Worm (Caenorhabditis elegans): ENCODE results near the gene F57G9.3.

F57G9.3 gene

ce11 chrII:12385815-12386214, 24.2 kb downstream of the F57G9.3 start:
- TF ChIP-seq ceh-31 (tag; optimal IDR thresholded peaks at IDR 0.05) (no peak), ahr-1 (tag; optimal IDR thresholded peaks at IDR 0.05) (no peak), ref-2 (tag; optimal IDR thresholded peaks at IDR 0.05) (no peak), hlh-8 (tag; optimal IDR thresholded peaks at IDR 0.05) (no peak), unc-3 (GFP tag; conservative IDR thresholded peaks at IDR 0.05) (no peak), unc-3 (tag; optimal IDR thresholded peaks at IDR 0.05) (no peak), gmeb-2 (tag; optimal IDR thresholded peaks at IDR 0.05) (no peak), ceh-30 (tag; optimal IDR thresholded peaks at IDR 0.05) (no peak), tbx-7 (tag; optimal IDR thresholded peaks at IDR 0.05) (no peak), C08G9.2 (tag; optimal IDR thresholded peaks at IDR 0.05) (no peak), pha-2 (tag; optimal IDR thresholded peaks at IDR 0.05) (no peak)

- TF ChIP-seq ceh-48 (tag; optimal IDR thresholded peaks at IDR 0.05) (peak; percentile 11), ttx-3 (tag; optimal IDR thresholded peaks at IDR 0.05) (no peak), ceh-31 (tag; optimal IDR thresholded peaks at IDR 0.05) (peak; percentile 2)
Measured at ce11 chrII:12382625-12383562, 27.1 kb downstream of the F57G9.3 start, which contains the start of gene btb-14. Gene btb-14 (plus strand): TSS chrII:12383463.

ce11 chrII:12380888-12381287, 29.1 kb downstream of the F57G9.3 start:
- no peak for TF ChIP-seq ceh-30 (tag; optimal IDR thresholded peaks at IDR 0.05)
- no peak for TF ChIP-seq unc-42 (tag; optimal IDR thresholded peaks at IDR 0.05)
- TF ChIP-seq ceh-22 (tag; optimal IDR thresholded peaks at IDR 0.05): no peak
- peak; percentile 73 for TF ChIP-seq dve-1 (tag; optimal IDR thresholded peaks at IDR 0.05)
- no peak for TF ChIP-seq C38D4.7 (GFP tag; optimal IDR thresholded peaks at IDR 0.05)

ce11 chrII:12379430-12379829, 30.6 kb downstream of the F57G9.3 start, which contains the start of gene marc-5:
Gene marc-5 (minus strand): TSS chrII:12379530.
- no peak for TF ChIP-seq pax-1 (tag; optimal IDR thresholded peaks at IDR 0.05)
- TF ChIP-seq nhr-11 (tag; optimal IDR thresholded peaks at IDR 0.05): no peak
- TF ChIP-seq C08G9.2 (tag; optimal IDR thresholded peaks at IDR 0.05): no peak
- TF ChIP-seq ceh-9 (tag; optimal IDR thresholded peaks at IDR 0.05): no peak
- no peak for TF ChIP-seq ama-1 (optimal IDR thresholded peaks at IDR 0.05)
- TF ChIP-seq pat-9 (tag; optimal IDR thresholded peaks at IDR 0.05): no peak
- TF ChIP-seq pqm-1 (tag; optimal IDR thresholded peaks at IDR 0.05): no peak
- TF ChIP-seq unc-86 (tag; optimal IDR thresholded peaks at IDR 0.05): no peak
- TF ChIP-seq che-1 (tag; optimal IDR thresholded peaks at IDR 0.05): no peak
- no peak for TF ChIP-seq pha-4 (tag; optimal IDR thresholded peaks at IDR 0.05)
- TF ChIP-seq hlh-6 (tag; optimal IDR thresholded peaks at IDR 0.05): no peak
- TF ChIP-seq K09A11.1 (tag; optimal IDR thresholded peaks at IDR 0.05; ENCODE audit: insufficient read depth): no peak

- TF ChIP-seq hlh-15 (tag; optimal IDR thresholded peaks at IDR 0.05): no peak
- no peak for TF ChIP-seq Y22D7AL.16 (tag; optimal IDR thresholded peaks at IDR 0.05)
- no peak for TF ChIP-seq ztf-16 (tag; optimal IDR thresholded peaks at IDR 0.05)
- TF ChIP-seq pat-9 (tag; optimal IDR thresholded peaks at IDR 0.05): no peak
- no peak for TF ChIP-seq pros-1 (tag; optimal IDR thresholded peaks at IDR 0.05)
- TF ChIP-seq fkh-10 (GFP tag; optimal IDR thresholded peaks at IDR 0.05): no peak
- TF ChIP-seq unc-86 (tag; optimal IDR thresholded peaks at IDR 0.05): no peak
- no peak for TF ChIP-seq ceh-30 (tag; optimal IDR thresholded peaks at IDR 0.05)
- TF ChIP-seq eyg-1 (tag; optimal IDR thresholded peaks at IDR 0.05): no peak
- TF ChIP-seq ceh-34 (tag; optimal IDR thresholded peaks at IDR 0.05): no peak
- no peak for TF ChIP-seq ceh-2 (tag; optimal IDR thresholded peaks at IDR 0.05)
- TF ChIP-seq gmeb-2 (tag; optimal IDR thresholded peaks at IDR 0.05): no peak
- TF ChIP-seq ceh-31 (tag; optimal IDR thresholded peaks at IDR 0.05): no peak
Measured at ce11 chrII:12378793-12379192, 31.2 kb downstream of the F57G9.3 start.

Data from whole organism, late embryonic.